Fruit fly (Drosophila melanogaster) whole organism, pupa: Measurements from ENCODE around the gene CG4629.

Experiments used
- CG10348 ChIP-seq: fragments of 200-800 bp; sonication (Bioruptor generic); IDR thresholded peaks from 2 replicates; pipeline ENCODE4 v1.3.6; 2022; ENCODE audit warnings: missing biosample characterization, missing genetic modification characterization
- CG12605 ChIP-seq: fragments of 200-800 bp; sonication (Bioruptor generic); IDR thresholded peaks from 2 replicates; pipeline ENCODE4 v1.3.6; 2022; ENCODE audit warnings: missing biosample characterization, missing genetic modification characterization
- CG13204 ChIP-seq: fragments of 200-800 bp; sonication (Bioruptor generic); optimal IDR thresholded peaks from 2 replicates; lab custom pipeline; 2018; ENCODE audit warnings: missing biosample characterization, mild to moderate bottlenecking, missing genetic modification characterization, moderate library complexity
- CG14655 ChIP-seq: fragments of 200-800 bp; sonication (Bioruptor generic); optimal IDR thresholded peaks from 3 replicates; lab custom pipeline; 2017; ENCODE audit warnings: mild to moderate bottlenecking, missing biosample characterization, missing genetic modification reagents, missing genetic modification characterization
- CG15710 ChIP-seq: fragments of 200-800 bp; sonication (Bioruptor generic); optimal IDR thresholded peaks from 2 replicates; lab custom pipeline; 2018; ENCODE audit warnings: missing biosample characterization, mild to moderate bottlenecking, missing genetic modification characterization, moderate library complexity
- CG17806 ChIP-seq: fragments of 200-800 bp; sonication (Bioruptor generic); optimal IDR thresholded peaks from 2 replicates; lab custom pipeline; 2018; ENCODE audit warnings: missing biosample characterization, mild to moderate bottlenecking, missing genetic modification characterization, moderate library complexity
- CG32121 ChIP-seq: fragments of 200-800 bp; sonication (Bioruptor generic); IDR thresholded peaks from 2 replicates; pipeline ENCODE4 v1.3.6; 2022; ENCODE audit warnings: missing biosample characterization, missing genetic modification characterization
- CG34367 ChIP-seq: fragments of 200-800 bp; sonication (Bioruptor generic); optimal IDR thresholded peaks from 2 replicates; lab custom pipeline; 2018; ENCODE audit warnings: missing biosample characterization, mild to moderate bottlenecking, missing genetic modification characterization
- CG4496 ChIP-seq: fragments of 200-800 bp; sonication (Bioruptor generic); IDR thresholded peaks from 3 replicates; pipeline ENCODE4 v1.3.6; 2022; ENCODE audit warnings: missing biosample characterization, missing genetic modification characterization
- CG8159 ChIP-seq: fragments of 200-800 bp; sonication (Bioruptor generic); optimal IDR thresholded peaks from 3 replicates; lab custom pipeline; 2018; ENCODE audit warnings: missing biosample characterization, mild to moderate bottlenecking, missing genetic modification characterization, moderate library complexity
- CG8301 ChIP-seq: fragments of 200-800 bp; sonication (Bioruptor generic); optimal IDR thresholded peaks from 2 replicates; lab custom pipeline; 2018; ENCODE audit warnings: missing biosample characterization, mild to moderate bottlenecking, missing genetic modification characterization
- CG9948 ChIP-seq: fragments of 200-800 bp; sonication (Bioruptor generic); optimal IDR thresholded peaks from 2 replicates; lab custom pipeline; 2018; ENCODE audit warnings: missing biosample characterization, mild to moderate bottlenecking, missing genetic modification characterization, moderate library complexity
- D1 ChIP-seq: fragments of 200-800 bp; sonication (Bioruptor generic); optimal IDR thresholded peaks from 2 replicates; lab custom pipeline; 2018; ENCODE audit warnings: missing biosample characterization, mild to moderate bottlenecking, missing genetic modification characterization, moderate library complexity
- EcR ChIP-seq: fragments of 200-800 bp; sonication (Bioruptor generic); optimal IDR thresholded peaks from 3 replicates; lab custom pipeline; 2019; ENCODE audit warnings: missing biosample characterization, missing genetic modification characterization, mild to moderate bottlenecking, moderate library complexity, missing genetic modification reagents
- Ets98B ChIP-seq: fragments of 200-800 bp; sonication (Bioruptor generic); IDR thresholded peaks from 2 replicates; pipeline ENCODE4 v1.3.6; 2022; ENCODE audit warnings: missing biosample characterization, missing genetic modification characterization
- Pif1A ChIP-seq: fragments of 200-800 bp; sonication (Bioruptor generic); optimal IDR thresholded peaks from 3 replicates; lab custom pipeline; 2016; ENCODE audit warnings: missing biosample characterization, missing genetic modification characterization
- Pif1B ChIP-seq: fragments of 200-800 bp; sonication (Bioruptor generic); optimal IDR thresholded peaks from 3 replicates; lab custom pipeline; 2016; ENCODE audit warnings: missing biosample characterization, missing genetic modification characterization
- Snoo ChIP-seq: fragments of 200-800 bp; sonication (Bioruptor generic); optimal IDR thresholded peaks from 3 replicates; lab custom pipeline; 2017; ENCODE audit warnings: missing biosample characterization, mild to moderate bottlenecking, missing genetic modification characterization, inconsistent platforms
- fd96Ca ChIP-seq: fragments of 200-800 bp; sonication (Bioruptor generic); IDR thresholded peaks from 3 replicates; pipeline ENCODE4 v1.3.6; 2022; ENCODE audit warnings: missing biosample characterization, missing genetic modification characterization
- gl ChIP-seq: fragments of 200-800 bp; sonication (Bioruptor generic); optimal IDR thresholded peaks from 2 replicates; lab custom pipeline; 2018; ENCODE audit warnings: missing biosample characterization, mild to moderate bottlenecking, missing genetic modification characterization
- rn ChIP-seq: fragments of 200-800 bp; sonication (Bioruptor generic); IDR thresholded peaks from 2 replicates; pipeline ENCODE4 v1.3.6; 2022; ENCODE audit warnings: missing biosample characterization, missing genetic modification characterization

Gene CG4629

dm6 chr2L:1080802-1081464, 21.4 kb downstream of the CG4629 start, which contains the start of gene Atg4a:
Gene Atg4a, plus strand, starts transcription at chr2L:1080911.
- no peak for TF ChIP-seq CG14655 (GFP tag; lab: Kevin White, UChicago)
- no peak for TF ChIP-seq CG8301 (tag; lab: Kevin White, UChicago)
- TF ChIP-seq Ets98B (GFP tag; lab: Robert Waterston, UW) = no peak
- TF ChIP-seq CG15710 (tag; lab: Kevin White, UChicago) = no peak
- no peak; the same call in 2 of the 3 replicates for TF ChIP-seq CG4496
- TF ChIP-seq rn = no peak
- TF ChIP-seq CG34367 (tag; lab: Kevin White, UChicago) = no peak
- TF ChIP-seq CG9948 (tag; lab: Kevin White, UChicago) = no peak
- TF ChIP-seq CG13204 = no peak
- peak; percentile 32 for TF ChIP-seq CG8159 (tag; lab: Kevin White, UChicago)
- TF ChIP-seq fd96Ca = peak; percentile 54; the same call in 2 of the 3 replicates
- TF ChIP-seq Pif1B (GFP tag; lab: Kevin White, UChicago) = no peak
- TF ChIP-seq gl (tag; lab: Kevin White, UChicago) = peak; percentile 60
- TF ChIP-seq D1 (tag; lab: Kevin White, UChicago) = no peak
- no peak for TF ChIP-seq CG17806 (tag; lab: Kevin White, UChicago)
- TF ChIP-seq CG32121 = peak; percentile 26; the same call in 1 of the 2 replicates
- no peak for TF ChIP-seq Pif1A
- TF ChIP-seq CG10348 (GFP tag; lab: Robert Waterston, UW) = no peak
- TF ChIP-seq Snoo (tag; lab: Kevin White, UChicago) = no peak
- peak; percentile 29 for TF ChIP-seq EcR (GFP tag; lab: Kevin White, UChicago)
- peak; percentile 66; the same call in 1 of the 2 replicates for TF ChIP-seq CG12605 (GFP tag; lab: Robert Waterston, UW)

- TF ChIP-seq fd96Ca = no peak
- TF ChIP-seq CG15710 (tag; lab: Kevin White, UChicago) = no peak
- no peak for TF ChIP-seq CG17806 (tag; lab: Kevin White, UChicago)
- peak; percentile 23 for TF ChIP-seq CG8159 (tag; lab: Kevin White, UChicago)
- TF ChIP-seq Pif1A = no peak
- no peak for TF ChIP-seq D1 (tag; lab: Kevin White, UChicago)
- TF ChIP-seq CG9948 (tag; lab: Kevin White, UChicago) = no peak
- TF ChIP-seq CG13204 = peak; percentile 18
- TF ChIP-seq CG34367 (tag; lab: Kevin White, UChicago) = peak; percentile 20
- no peak for TF ChIP-seq CG10348 (GFP tag; lab: Robert Waterston, UW)
- 0 out of 2 replicates have a peak, but pooled peaks have one; percentile 33 for TF ChIP-seq Ets98B (GFP tag; lab: Robert Waterston, UW)
- TF ChIP-seq rn = no peak
- no peak for TF ChIP-seq CG8301 (tag; lab: Kevin White, UChicago)
- peak; percentile 14 for TF ChIP-seq Snoo (tag; lab: Kevin White, UChicago)
- peak; percentile 10 for TF ChIP-seq EcR (GFP tag; lab: Kevin White, UChicago)
- peak; percentile 33; the same call in 2 of the 3 replicates for TF ChIP-seq CG4496
- no peak for TF ChIP-seq CG14655 (GFP tag; lab: Kevin White, UChicago)
- peak; percentile 36; the same call in 1 of the 2 replicates for TF ChIP-seq CG32121
- peak; percentile 21; the same call in 1 of the 2 replicates for TF ChIP-seq CG12605 (GFP tag; lab: Robert Waterston, UW)
- no peak for TF ChIP-seq gl (tag; lab: Kevin White, UChicago)
- no peak for TF ChIP-seq Pif1B (GFP tag; lab: Kevin White, UChicago)
Measured at dm6 chr2L:1077469-1077993, 24.8 kb downstream of the CG4629 start, which contains the start of the genes S and ast. Gene S, minus strand, starts transcription at chr2L:1077815. Gene ast, plus strand, starts transcription at chr2L:1077948.

- TF ChIP-seq CG4496 (0 out of 3 replicates have a peak, but pooled peaks have one; percentile 26), Ets98B (GFP tag; lab: Robert Waterston, UW) (no peak), rn (no peak)
Measured at dm6 chr2L:1077053-1077452, 25.3 kb downstream of the CG4629 start.

- TF ChIP-seq CG32121 = peak; percentile 85
- TF ChIP-seq rn = peak; percentile 67; the same call in 1 of the 2 replicates
- peak; percentile 90 for TF ChIP-seq Ets98B (GFP tag; lab: Robert Waterston, UW)
- no peak for TF ChIP-seq Pif1A
- TF ChIP-seq gl (tag; lab: Kevin White, UChicago) = no peak
- peak; percentile 78 for TF ChIP-seq CG10348 (GFP tag; lab: Robert Waterston, UW)
- TF ChIP-seq CG4496 = peak; percentile 92
- no peak for TF ChIP-seq CG13204
- TF ChIP-seq fd96Ca = peak; percentile 91
- peak; percentile 22 for TF ChIP-seq Snoo (tag; lab: Kevin White, UChicago)
- TF ChIP-seq EcR (GFP tag; lab: Kevin White, UChicago) = no peak
- TF ChIP-seq D1 (tag; lab: Kevin White, UChicago) = no peak
- TF ChIP-seq CG34367 (tag; lab: Kevin White, UChicago) = peak; percentile 26
- TF ChIP-seq CG8301 (tag; lab: Kevin White, UChicago) = peak; percentile 78
- TF ChIP-seq CG15710 (tag; lab: Kevin White, UChicago) = peak; percentile 55
- peak; percentile 22 for TF ChIP-seq CG8159 (tag; lab: Kevin White, UChicago)
- TF ChIP-seq CG9948 (tag; lab: Kevin White, UChicago) = peak; percentile 55
- no peak for TF ChIP-seq Pif1B (GFP tag; lab: Kevin White, UChicago)
- TF ChIP-seq CG17806 (tag; lab: Kevin White, UChicago) = peak; percentile 37
- TF ChIP-seq CG12605 (GFP tag; lab: Robert Waterston, UW) = peak; percentile 62; the same call in 1 of the 2 replicates
- no peak for TF ChIP-seq CG14655 (GFP tag; lab: Kevin White, UChicago)
- TF ChIP-seq, all 21 proteins: peak for 14
Measured at dm6 chr2L:1075753-1076152, 26.6 kb downstream of the CG4629 start.
